Fruit fly (Drosophila melanogaster) whole organism, pupa: ENCODE data around the gene kst.

Source experiments
- CG10348 ChIP-seq: fragments of 200-800 bp; sonication (Bioruptor generic); IDR thresholded peaks from 2 replicates; pipeline ENCODE4 v1.3.6; 2022; ENCODE audit warnings: missing biosample characterization, missing genetic modification characterization
- CG12605 ChIP-seq: fragments of 200-800 bp; sonication (Bioruptor generic); IDR thresholded peaks from 2 replicates; pipeline ENCODE4 v1.3.6; 2022; ENCODE audit warnings: missing biosample characterization, missing genetic modification characterization
- CG13204 ChIP-seq: fragments of 200-800 bp; sonication (Bioruptor generic); optimal IDR thresholded peaks from 2 replicates; lab custom pipeline; 2018; ENCODE audit warnings: missing biosample characterization, mild to moderate bottlenecking, missing genetic modification characterization, moderate library complexity
- CG14655 ChIP-seq: fragments of 200-800 bp; sonication (Bioruptor generic); optimal IDR thresholded peaks from 3 replicates; lab custom pipeline; 2017; ENCODE audit warnings: mild to moderate bottlenecking, missing biosample characterization, missing genetic modification reagents, missing genetic modification characterization
- CG15710 ChIP-seq: fragments of 200-800 bp; sonication (Bioruptor generic); optimal IDR thresholded peaks from 2 replicates; lab custom pipeline; 2018; ENCODE audit warnings: missing biosample characterization, mild to moderate bottlenecking, missing genetic modification characterization, moderate library complexity
- CG17806 ChIP-seq: fragments of 200-800 bp; sonication (Bioruptor generic); optimal IDR thresholded peaks from 2 replicates; lab custom pipeline; 2018; ENCODE audit warnings: missing biosample characterization, mild to moderate bottlenecking, missing genetic modification characterization, moderate library complexity
- CG32121 ChIP-seq: fragments of 200-800 bp; sonication (Bioruptor generic); IDR thresholded peaks from 2 replicates; pipeline ENCODE4 v1.3.6; 2022; ENCODE audit warnings: missing biosample characterization, missing genetic modification characterization
- CG34367 ChIP-seq: fragments of 200-800 bp; sonication (Bioruptor generic); optimal IDR thresholded peaks from 2 replicates; lab custom pipeline; 2018; ENCODE audit warnings: missing biosample characterization, mild to moderate bottlenecking, missing genetic modification characterization
- CG4496 ChIP-seq: fragments of 200-800 bp; sonication (Bioruptor generic); IDR thresholded peaks from 3 replicates; pipeline ENCODE4 v1.3.6; 2022; ENCODE audit warnings: missing biosample characterization, missing genetic modification characterization
- CG8159 ChIP-seq: fragments of 200-800 bp; sonication (Bioruptor generic); optimal IDR thresholded peaks from 3 replicates; lab custom pipeline; 2018; ENCODE audit warnings: missing biosample characterization, mild to moderate bottlenecking, missing genetic modification characterization, moderate library complexity
- CG8301 ChIP-seq: fragments of 200-800 bp; sonication (Bioruptor generic); optimal IDR thresholded peaks from 2 replicates; lab custom pipeline; 2018; ENCODE audit warnings: missing biosample characterization, mild to moderate bottlenecking, missing genetic modification characterization
- CG9948 ChIP-seq: fragments of 200-800 bp; sonication (Bioruptor generic); optimal IDR thresholded peaks from 2 replicates; lab custom pipeline; 2018; ENCODE audit warnings: missing biosample characterization, mild to moderate bottlenecking, missing genetic modification characterization, moderate library complexity
- D1 ChIP-seq: fragments of 200-800 bp; sonication (Bioruptor generic); optimal IDR thresholded peaks from 2 replicates; lab custom pipeline; 2018; ENCODE audit warnings: missing biosample characterization, mild to moderate bottlenecking, missing genetic modification characterization, moderate library complexity
- EcR ChIP-seq: fragments of 200-800 bp; sonication (Bioruptor generic); optimal IDR thresholded peaks from 3 replicates; lab custom pipeline; 2019; ENCODE audit warnings: missing biosample characterization, missing genetic modification characterization, mild to moderate bottlenecking, moderate library complexity, missing genetic modification reagents
- Ets98B ChIP-seq: fragments of 200-800 bp; sonication (Bioruptor generic); IDR thresholded peaks from 2 replicates; pipeline ENCODE4 v1.3.6; 2022; ENCODE audit warnings: missing biosample characterization, missing genetic modification characterization
- Pif1A ChIP-seq: fragments of 200-800 bp; sonication (Bioruptor generic); optimal IDR thresholded peaks from 3 replicates; lab custom pipeline; 2016; ENCODE audit warnings: missing biosample characterization, missing genetic modification characterization
- Pif1B ChIP-seq: fragments of 200-800 bp; sonication (Bioruptor generic); optimal IDR thresholded peaks from 3 replicates; lab custom pipeline; 2016; ENCODE audit warnings: missing biosample characterization, missing genetic modification characterization
- Snoo ChIP-seq: fragments of 200-800 bp; sonication (Bioruptor generic); optimal IDR thresholded peaks from 3 replicates; lab custom pipeline; 2017; ENCODE audit warnings: missing biosample characterization, mild to moderate bottlenecking, missing genetic modification characterization, inconsistent platforms
- fd96Ca ChIP-seq: fragments of 200-800 bp; sonication (Bioruptor generic); IDR thresholded peaks from 3 replicates; pipeline ENCODE4 v1.3.6; 2022; ENCODE audit warnings: missing biosample characterization, missing genetic modification characterization
- gl ChIP-seq: fragments of 200-800 bp; sonication (Bioruptor generic); optimal IDR thresholded peaks from 2 replicates; lab custom pipeline; 2018; ENCODE audit warnings: missing biosample characterization, mild to moderate bottlenecking, missing genetic modification characterization
- rn ChIP-seq: fragments of 200-800 bp; sonication (Bioruptor generic); IDR thresholded peaks from 2 replicates; pipeline ENCODE4 v1.3.6; 2022; ENCODE audit warnings: missing biosample characterization, missing genetic modification characterization

Gene kst

dm6 chr3L:3342307-3342940 lies 5.8 kb downstream of the kst start:
- TF ChIP-seq gl (tag; lab: Kevin White, UChicago) (peak; percentile 6), CG8159 (tag; lab: Kevin White, UChicago) (peak; percentile 67), Snoo (peak; percentile 76), CG9948 (tag; lab: Kevin White, UChicago) (peak; percentile 69), fd96Ca (no peak), CG4496 (GFP tag; lab: Robert Waterston, UW) (no peak), Pif1A (GFP tag; lab: Kevin White, UChicago) (peak; percentile 64), D1 (tag; lab: Kevin White, UChicago) (no peak), CG12605 (no peak), CG34367 (peak; percentile 61), EcR (GFP tag; lab: Kevin White, UChicago) (peak; percentile 22), CG10348 (GFP tag; lab: Robert Waterston, UW) (no peak), Ets98B (GFP tag; lab: Robert Waterston, UW) (no peak), CG15710 (peak; percentile 64), rn (GFP tag; lab: Robert Waterston, UW) (no peak), CG17806 (tag; lab: Kevin White, UChicago) (peak; percentile 61), Pif1B (GFP tag; lab: Kevin White, UChicago) (peak; percentile 51), CG8301 (tag; lab: Kevin White, UChicago) (peak; percentile 48), CG13204 (peak; percentile 26), CG32121 (no peak), CG14655 (GFP tag; lab: Kevin White, UChicago) (peak; percentile 64)
- TF ChIP-seq, all 21 proteins: peak for 13

- TF ChIP-seq CG8159 (tag; lab: Kevin White, UChicago) (peak; percentile 55), Ets98B (GFP tag; lab: Robert Waterston, UW) (no peak), CG9948 (tag; lab: Kevin White, UChicago) (peak; percentile 44), Pif1B (GFP tag; lab: Kevin White, UChicago) (peak; percentile 35), CG8301 (tag; lab: Kevin White, UChicago) (peak; percentile 41), CG34367 (no peak), CG12605 (no peak), CG13204 (no peak), CG32121 (no peak), CG14655 (GFP tag; lab: Kevin White, UChicago) (peak; percentile 50), EcR (GFP tag; lab: Kevin White, UChicago) (no peak), gl (tag; lab: Kevin White, UChicago) (no peak), CG15710 (peak; percentile 44), rn (GFP tag; lab: Robert Waterston, UW) (no peak), CG17806 (tag; lab: Kevin White, UChicago) (peak; percentile 40), Pif1A (GFP tag; lab: Kevin White, UChicago) (peak; percentile 13), CG10348 (GFP tag; lab: Robert Waterston, UW) (no peak), D1 (tag; lab: Kevin White, UChicago) (no peak), Snoo (peak; percentile 82), fd96Ca (no peak), CG4496 (GFP tag; lab: Robert Waterston, UW) (no peak)
Measured at dm6 chr3L:3343260-3343659, 6.6 kb downstream of the kst start.

- TF ChIP-seq CG12605 (no peak), CG9948 (tag; lab: Kevin White, UChicago) (no peak), CG8159 (tag; lab: Kevin White, UChicago) (no peak), CG17806 (tag; lab: Kevin White, UChicago) (no peak), Ets98B (GFP tag; lab: Robert Waterston, UW) (no peak), CG15710 (no peak), CG4496 (GFP tag; lab: Robert Waterston, UW) (no peak), Pif1B (GFP tag; lab: Kevin White, UChicago) (no peak)
Measured at dm6 chr3L:3344528-3344927, 7.9 kb downstream of the kst start.

- no peak for TF ChIP-seq Ets98B (GFP tag; lab: Robert Waterston, UW)
- TF ChIP-seq CG17806 (tag; lab: Kevin White, UChicago), result no peak
- TF ChIP-seq Pif1A (GFP tag; lab: Kevin White, UChicago), result no peak
- no peak for TF ChIP-seq fd96Ca
- no peak for TF ChIP-seq CG13204
- no peak for TF ChIP-seq CG34367
- no peak for TF ChIP-seq CG10348 (GFP tag; lab: Robert Waterston, UW)
- TF ChIP-seq CG14655 (GFP tag; lab: Kevin White, UChicago), result no peak
- no peak for TF ChIP-seq CG15710
- no peak for TF ChIP-seq CG12605
- TF ChIP-seq Snoo, result no peak
- TF ChIP-seq CG4496 (GFP tag; lab: Robert Waterston, UW), result no peak
- TF ChIP-seq CG8301 (tag; lab: Kevin White, UChicago), result no peak
- TF ChIP-seq rn (GFP tag; lab: Robert Waterston, UW), result no peak
- TF ChIP-seq CG9948 (tag; lab: Kevin White, UChicago), result no peak
Measured at dm6 chr3L:3346294-3346693, 9.6 kb downstream of the kst start.

dm6 chr3L:3348956-3349824 lies 12.5 kb downstream of the kst start:
- TF ChIP-seq CG4496 (GFP tag; lab: Robert Waterston, UW) (0 out of 3 replicates have a peak, but pooled peaks have one; percentile 26), EcR (GFP tag; lab: Kevin White, UChicago) (peak; percentile 53), gl (tag; lab: Kevin White, UChicago) (no peak)
- TF ChIP-seq, all 21 proteins: peak for 2
